Fruit fly (Drosophila melanogaster): ENCODE results near the gene FucT6.

FucT6 gene

dm6 chrX:11657140-11657539 lies 52.6 kb downstream of the FucT6 start (continued):
- TF ChIP-seq Trl (optimal IDR thresholded peaks at IDR 0.05) (no peak), Trl (GFP tag; optimal IDR thresholded peaks at IDR 0.05) (peak; percentile 21), CG10366 (GFP tag; IDR thresholded peaks at IDR 0.05) (peak; percentile 27; the same call in 1 of the 2 replicates), Six4 (GFP tag; optimal IDR thresholded peaks at IDR 0.05) (peak; percentile 48)

All from whole organism, embryonic.